Fruit fly (Drosophila melanogaster) Kc167 (cell line): ENCODE data around the gene CG12121.

Experiments used
- Myc ChIP-seq: fragments of >200 bp; optimal IDR thresholded peaks from 2 replicates; lab custom pipeline; 2017; ENCODE audit warnings: missing external identifiers
- Sin3A ChIP-seq: fragments of >200 bp; optimal IDR thresholded peaks from 2 replicates; lab custom pipeline; 2018; ENCODE audit warnings: missing external identifiers
- h ChIP-seq: fragments of >200 bp; optimal IDR thresholded peaks from 3 replicates; lab custom pipeline; 2018; ENCODE audit warnings: missing external identifiers
- insv ChIP-seq: fragments of >200 bp; optimal IDR thresholded peaks from 3 replicates; lab custom pipeline; 2018; ENCODE audit warnings: missing external identifiers
- psq ChIP-seq: fragments of >200 bp; optimal IDR thresholded peaks from 2 replicates; lab custom pipeline; 2017; ENCODE audit warnings: missing external identifiers
- ttk ChIP-seq: sonication (Bioruptor generic); optimal IDR thresholded peaks from 2 replicates; lab custom pipeline; 2017; ENCODE audit warnings: missing external identifiers

The CG12121 gene

DNA sequence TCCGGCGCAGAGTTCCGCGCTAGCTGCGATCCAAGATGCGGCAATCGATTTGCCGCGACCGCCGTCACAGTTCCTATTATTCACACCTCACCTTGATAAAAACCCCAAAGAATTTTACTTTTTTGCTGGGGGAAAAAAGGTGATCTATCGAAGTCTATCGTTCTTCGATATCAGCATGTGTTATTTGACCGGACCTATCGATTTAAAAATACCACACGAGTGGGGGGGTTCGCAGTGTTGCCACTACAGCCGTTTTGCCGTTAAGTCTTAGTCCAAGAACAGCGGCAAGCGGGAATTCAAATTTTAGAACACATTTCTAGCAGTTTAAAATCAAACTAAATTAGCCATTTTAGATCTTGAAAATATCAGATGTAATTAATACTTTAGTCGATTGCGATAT is at the start of gene CG12121:
TSS of gene CG12121 (minus strand) at position 180 of the 400 bp plus-strand sequence.
- TF ChIP-seq ttk (lab: Kevin White, UChicago) (no peak), Myc (lab: Kevin White, UChicago) (no peak), h (lab: Kevin White, UChicago) (no peak), Sin3A (lab: Kevin White, UChicago) (no peak)

- TF ChIP-seq ttk (lab: Kevin White, UChicago) (no peak), Myc (lab: Kevin White, UChicago) (no peak), Sin3A (lab: Kevin White, UChicago) (no peak), h (lab: Kevin White, UChicago) (no peak), insv (lab: Kevin White, UChicago) (no peak), psq (lab: Kevin White, UChicago) (no peak)
Measured at dm6 chrX:9272830-9273507, 40.8 kb upstream of the CG12121 start, which contains the start of the genes Cfp1 and Aladin. TSS of gene Cfp1 (minus strand) at chrX:9272960. TSS of gene Aladin (plus strand) at chrX:9273413.

DNA sequence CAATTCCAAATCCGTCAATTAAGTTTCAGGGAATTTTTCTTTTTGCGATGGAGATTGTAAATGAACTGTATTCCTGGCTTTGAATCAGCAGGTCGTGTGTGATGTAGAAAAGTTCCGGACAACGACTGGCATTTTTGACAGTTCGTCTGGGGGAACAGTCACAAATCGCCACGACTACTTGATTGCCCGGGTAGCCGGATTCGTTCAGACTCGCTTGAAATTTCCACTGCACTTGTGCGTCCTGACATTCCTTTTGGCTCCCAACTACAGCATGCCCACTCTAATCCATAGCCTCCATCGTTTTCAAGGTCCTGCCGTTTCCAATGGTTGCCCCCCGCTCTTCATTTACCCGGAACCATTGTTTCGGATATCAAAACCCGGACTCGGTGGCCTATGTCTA is 37.6 kb upstream of the CG12121 start, which contains the start of gene CG17440:
TSS of gene CG17440 (minus strand) at position 101 of the 400 bp plus-strand sequence.
- TF ChIP-seq Myc (lab: Kevin White, UChicago) = no peak
- no peak for TF ChIP-seq psq (lab: Kevin White, UChicago)
- no peak for TF ChIP-seq ttk (lab: Kevin White, UChicago)
- TF ChIP-seq Sin3A (lab: Kevin White, UChicago) = no peak
- TF ChIP-seq h (lab: Kevin White, UChicago) = no peak
- TF ChIP-seq insv (lab: Kevin White, UChicago) = no peak

dm6 chrX:9267598-9267997 is 35.4 kb upstream of the CG12121 start, which contains the start of gene Erk7:
TSS of gene Erk7 (minus strand) at chrX:9267698.
- TF ChIP-seq Myc (lab: Kevin White, UChicago) = no peak
- TF ChIP-seq h (lab: Kevin White, UChicago) = no peak
- TF ChIP-seq psq (lab: Kevin White, UChicago) = no peak

- TF ChIP-seq psq (lab: Kevin White, UChicago) (no peak), h (lab: Kevin White, UChicago) (no peak), insv (lab: Kevin White, UChicago) (no peak), Sin3A (lab: Kevin White, UChicago) (no peak), ttk (lab: Kevin White, UChicago) (no peak), Myc (lab: Kevin White, UChicago) (no peak)
Measured at dm6 chrX:9266082-9266481, 33.9 kb upstream of the CG12121 start.

DNA sequence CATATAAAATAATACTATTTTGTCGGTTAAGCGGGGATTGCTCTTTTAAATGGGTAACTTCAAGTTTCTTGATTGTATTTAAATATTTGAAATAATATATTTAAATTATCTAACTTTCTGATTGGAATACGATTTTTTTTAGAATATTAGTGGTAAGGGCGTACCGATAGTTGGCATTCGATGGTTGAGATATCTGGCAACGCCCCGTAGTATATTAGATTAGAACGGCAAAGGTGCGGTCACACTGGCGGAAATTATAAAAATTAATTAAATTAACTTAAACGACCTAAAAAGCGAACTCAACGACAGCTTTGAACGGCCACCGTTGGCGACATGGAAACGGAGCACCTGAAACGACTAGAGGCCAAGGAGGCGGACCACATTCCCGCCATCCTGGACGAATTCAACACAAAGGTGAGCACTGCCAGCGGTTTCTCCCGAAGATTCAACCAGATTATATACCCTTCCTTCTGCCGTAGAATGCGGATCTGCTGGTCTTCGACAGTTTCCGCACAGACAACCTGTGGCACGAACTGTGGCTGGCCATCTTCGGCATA is 23.9 kb upstream of the CG12121 start, which contains the start of gene ric8a:
TSS of gene ric8a (plus strand) at position 205 of the 557 bp plus-strand sequence.
- TF ChIP-seq insv (lab: Kevin White, UChicago) = no peak
- no peak for TF ChIP-seq Myc (lab: Kevin White, UChicago)
- no peak for TF ChIP-seq Sin3A (lab: Kevin White, UChicago)
- no peak for TF ChIP-seq h (lab: Kevin White, UChicago)
- no peak for TF ChIP-seq ttk (lab: Kevin White, UChicago)
- TF ChIP-seq psq (lab: Kevin White, UChicago) = no peak

- no peak for TF ChIP-seq insv (lab: Kevin White, UChicago)
- TF ChIP-seq ttk (lab: Kevin White, UChicago) = no peak
- no peak for TF ChIP-seq h (lab: Kevin White, UChicago)
- no peak for TF ChIP-seq Myc (lab: Kevin White, UChicago)
- TF ChIP-seq psq (lab: Kevin White, UChicago) = no peak
- no peak for TF ChIP-seq Sin3A (lab: Kevin White, UChicago)
Measured at dm6 chrX:9255021-9255420, 22.8 kb upstream of the CG12121 start.

DNA sequence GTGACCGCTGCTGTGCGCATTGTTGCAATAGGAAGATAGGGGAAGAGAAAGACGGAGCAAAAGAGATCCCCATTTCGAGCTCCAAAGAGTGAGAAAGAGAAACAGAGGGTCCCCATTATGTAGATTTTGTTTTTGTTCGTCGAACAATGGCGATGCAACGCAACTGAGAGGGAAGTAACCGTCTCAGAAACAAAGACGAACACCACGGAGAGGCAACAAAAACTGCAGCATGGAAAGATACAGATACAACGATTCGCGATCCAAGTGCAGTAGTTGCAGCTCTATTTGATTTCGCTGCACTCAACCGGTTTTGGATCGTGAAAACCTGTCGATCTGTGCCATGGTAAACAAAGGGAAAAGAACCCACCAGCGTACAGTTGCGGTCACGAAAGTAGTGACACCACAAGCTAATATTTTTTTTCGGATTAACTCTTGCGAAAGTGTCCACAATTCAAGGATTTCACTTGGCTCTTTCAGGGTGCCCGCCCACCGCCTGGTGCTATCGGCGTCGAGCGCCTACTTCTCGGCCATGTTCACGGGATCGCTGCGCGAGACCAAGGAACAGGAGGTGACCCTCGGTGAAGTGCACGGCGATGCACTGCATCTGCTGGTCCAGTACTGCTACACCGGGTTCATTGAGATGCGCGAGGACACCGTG is 20.0 kb upstream of the CG12121 start:
- TF ChIP-seq Myc (lab: Kevin White, UChicago) (no peak), h (lab: Kevin White, UChicago) (no peak)

dm6 chrX:9251212-9251877 is 19.2 kb upstream of the CG12121 start:
- no peak for TF ChIP-seq insv (lab: Kevin White, UChicago)
- TF ChIP-seq Sin3A (lab: Kevin White, UChicago) = no peak
- TF ChIP-seq psq (lab: Kevin White, UChicago) = no peak
- TF ChIP-seq h (lab: Kevin White, UChicago) = no peak
- TF ChIP-seq ttk (lab: Kevin White, UChicago) = no peak
- no peak for TF ChIP-seq Myc (lab: Kevin White, UChicago)

DNA sequence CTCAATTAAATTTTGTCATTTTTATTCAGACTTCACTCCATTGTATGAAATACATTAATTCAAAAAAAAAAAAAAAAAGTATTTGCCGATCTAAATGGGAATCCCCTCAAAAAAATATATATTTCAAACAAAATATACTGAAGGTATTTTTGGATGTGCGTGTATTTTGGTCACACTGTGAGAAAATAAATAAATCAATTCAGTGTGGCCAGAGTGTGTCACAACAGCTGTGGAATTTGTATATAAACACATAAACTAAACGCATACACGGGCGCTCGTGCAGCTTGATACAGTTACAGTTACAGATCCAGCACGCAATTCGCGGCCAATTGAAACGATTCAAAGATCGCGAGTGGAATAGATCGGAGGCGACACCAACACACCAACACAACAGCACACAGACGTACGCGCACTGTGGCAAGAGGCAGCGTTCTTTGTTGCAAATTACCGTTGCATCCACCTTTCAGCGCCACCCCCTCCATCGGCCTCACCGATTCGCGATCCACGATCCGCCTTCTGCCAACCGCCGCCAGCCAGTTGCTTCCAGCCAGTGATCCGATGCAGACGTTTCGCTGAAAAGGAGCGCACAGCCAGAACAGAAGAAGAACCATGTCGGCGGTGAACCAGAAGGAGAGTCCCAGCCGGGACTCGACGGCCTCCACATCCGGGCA is 18.1 kb upstream of the CG12121 start, which contains the start of gene CG17754:
TSS of gene CG17754 (plus strand) at position 260 of the 671 bp plus-strand sequence.
- no peak for TF ChIP-seq Sin3A (lab: Kevin White, UChicago)
- TF ChIP-seq psq (lab: Kevin White, UChicago) = no peak
- no peak for TF ChIP-seq h (lab: Kevin White, UChicago)
- TF ChIP-seq insv (lab: Kevin White, UChicago) = no peak
- TF ChIP-seq Myc (lab: Kevin White, UChicago) = no peak
- TF ChIP-seq ttk (lab: Kevin White, UChicago) = no peak
